Fruit fly (Drosophila melanogaster) whole organism, adult: ENCODE data around the gene Gs1.

ENCODE experiments used
- CG5204 ChIP-seq: fragments of 200-800 bp; sonication (Bioruptor generic); optimal IDR thresholded peaks from 2 replicates; lab custom pipeline; 2016; ENCODE audit warnings: missing biosample characterization, missing genetic modification characterization
- Clk ChIP-seq: fragments of 200-800 bp; sonication (Bioruptor generic); optimal IDR thresholded peaks from 2 replicates; lab custom pipeline; 2017; ENCODE audit warnings: missing biosample characterization, missing genetic modification characterization
- Hr96 ChIP-seq: fragments of 200-800 bp; sonication (Bioruptor generic); optimal IDR thresholded peaks from 2 replicates; lab custom pipeline; 2016; ENCODE audit warnings: missing biosample characterization, missing genetic modification characterization
- bab1 ChIP-seq: fragments of 200-800 bp; sonication (Bioruptor generic); optimal IDR thresholded peaks from 3 replicates; lab custom pipeline; 2019; ENCODE audit warnings: missing biosample characterization, mild to moderate bottlenecking, missing genetic modification characterization, moderate library complexity
- pad ChIP-seq: fragments of 200-800 bp; sonication (Bioruptor generic); optimal IDR thresholded peaks from 3 replicates; lab custom pipeline; 2017; ENCODE audit warnings: missing biosample characterization, missing genetic modification characterization, mild to moderate bottlenecking, moderate library complexity, missing genetic modification reagents
- toe ChIP-seq: fragments of 200-800 bp; sonication (Bioruptor generic); optimal IDR thresholded peaks from 2 replicates; lab custom pipeline; 2016; ENCODE audit warnings: missing biosample characterization, missing genetic modification characterization

DNA sequence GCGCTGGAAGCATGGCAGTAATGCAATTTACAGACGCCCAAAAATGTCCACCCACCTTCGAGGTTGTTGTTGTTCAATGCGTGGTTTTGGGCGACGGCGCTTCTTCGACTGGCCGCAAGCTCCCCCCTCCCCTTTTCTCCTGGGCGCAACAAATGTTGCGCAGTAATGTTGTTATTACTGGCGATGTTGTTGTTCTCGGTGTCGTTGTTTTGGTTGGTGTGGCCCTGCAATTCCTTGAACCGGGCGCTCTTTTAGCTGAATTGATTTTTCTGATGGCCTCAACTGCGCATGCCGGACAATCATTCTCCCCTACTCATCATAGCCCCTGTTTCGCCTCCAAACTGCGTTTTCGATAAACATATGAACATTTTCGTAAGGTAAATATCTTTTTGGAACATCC is 49.1 kb downstream of the Gs1 start:
- no peak for TF ChIP-seq bab1
- TF ChIP-seq pad, result no peak
- no peak for TF ChIP-seq CG5204
- no peak for TF ChIP-seq Clk
- TF ChIP-seq toe (GFP tag; lab: Kevin White, UChicago), result no peak
- TF ChIP-seq Hr96 (GFP tag; lab: Kevin White, UChicago), result no peak
